Worm (Caenorhabditis elegans) whole organism, young adult: Measurements from ENCODE around the gene R11D1.4.
A peak's percentile ranks its signal among the peaks of the same experiment; 100 is the strongest.

Experiments
- B0035.1 ChIP-seq: sonication (generic microtip); optimal IDR thresholded peaks from 2 replicates; lab custom pipeline; 2016; ENCODE audit warnings: missing genetic modification characterization, mild to moderate bottlenecking, missing compliant biosample characterization, missing genotype, missing genetic modification reagents
- B0261.1 ChIP-seq: sonication (generic microtip); optimal IDR thresholded peaks from 2 replicates; lab custom pipeline; 2016; ENCODE audit warnings: mild to moderate bottlenecking, missing genetic modification characterization, moderate library complexity, missing compliant biosample characterization
- C17E4.6 ChIP-seq: fragments of 200-800 bp; sonication (Bioruptor generic); IDR thresholded peaks from 2 replicates; pipeline ENCODE4 v1.3.6; 2022; ENCODE audit warnings: missing genetic modification reagents, missing genetic modification characterization, missing compliant biosample characterization
- ama-1 ChIP-seq, 3 experiments: fragments of 150-350 bp in 1 of 3; sonication (generic microtip) in 2 of 3; optimal IDR thresholded peaks; 2 replicates each; lab custom pipeline; 2014 to 2018; ENCODE audit warnings: missing biosample characterization in 2 of 3, missing genetic modification characterization in 2 of 3, missing genetic modification reagents in 2 of 3
- ceh-100 ChIP-seq: fragments of 200-800 bp; sonication (Bioruptor generic); IDR thresholded peaks from 2 replicates; pipeline ENCODE4 v1.3.6; 2022; ENCODE audit warnings: missing genetic modification reagents, missing genetic modification characterization, missing compliant biosample characterization
- ceh-27 ChIP-seq: fragments of 200-800 bp; sonication (Bioruptor generic); optimal IDR thresholded peaks from 2 replicates; lab custom pipeline; 2018; ENCODE audit warnings: mild to moderate bottlenecking, missing genetic modification characterization, moderate library complexity, missing compliant biosample characterization
- efl-1 ChIP-seq: fragments of 150-350 bp; optimal IDR thresholded peaks from 2 replicates; lab custom pipeline; 2014; ENCODE audit warnings: missing biosample characterization, missing genetic modification reagents, missing genetic modification characterization
- hrde-1 ChIP-seq: sonication (generic microtip); optimal IDR thresholded peaks from 2 replicates; lab custom pipeline; 2016; ENCODE audit warnings: missing genetic modification characterization, mild to moderate bottlenecking, missing compliant biosample characterization, moderate library complexity, missing genotype, missing genetic modification reagents, borderline replicate concordance
- hsf-1 ChIP-seq: fragments of 200-800 bp; sonication (Bioruptor generic); IDR thresholded peaks from 2 replicates; pipeline ENCODE4 v1.3.6; 2022; ENCODE audit warnings: missing genetic modification reagents, missing genetic modification characterization, missing compliant biosample characterization
- lin-26 ChIP-seq: fragments of 200-800 bp; sonication (Bioruptor generic); IDR thresholded peaks from 2 replicates; pipeline ENCODE4 v1.3.6; 2022; ENCODE audit warnings: missing genetic modification reagents, missing genetic modification characterization, missing compliant biosample characterization
- lir-1 ChIP-seq: fragments of 200-800 bp; sonication (Bioruptor generic); conservative IDR thresholded peaks from 2 replicates; pipeline ENCODE4 v1.3.6; 2022; ENCODE audit warnings: missing genetic modification reagents, missing genetic modification characterization, missing compliant biosample characterization
- nfyb-1 ChIP-seq: fragments of 200-800 bp; sonication (Bioruptor generic); IDR thresholded peaks from 2 replicates; pipeline ENCODE4 v1.3.6; 2022; ENCODE audit warnings: missing genetic modification reagents, missing genetic modification characterization, missing compliant biosample characterization
- sdz-38 ChIP-seq: sonication (generic microtip); optimal IDR thresholded peaks from 2 replicates; lab custom pipeline; 2016; ENCODE audit warnings: missing genotype, missing genetic modification characterization, missing compliant biosample characterization
- snpc-1.3 ChIP-seq: sonication (generic microtip); optimal IDR thresholded peaks from 2 replicates; lab custom pipeline; 2017; ENCODE audit warnings: missing genetic modification characterization, mild to moderate bottlenecking, missing compliant biosample characterization, antibody characterized with exemption, moderate library complexity, missing genotype, missing genetic modification reagents; ENCODE audit not compliant: insufficient read depth
- snpc-3.4 ChIP-seq: sonication (generic microtip); optimal IDR thresholded peaks from 2 replicates; lab custom pipeline; 2017; ENCODE audit warnings: missing genetic modification characterization, mild to moderate bottlenecking, missing compliant biosample characterization, antibody characterized with exemption, moderate library complexity, missing genotype, missing genetic modification reagents
- ztf-25 ChIP-seq: fragments of 200-800 bp; sonication (Bioruptor generic); IDR thresholded peaks from 2 replicates; pipeline ENCODE4 v1.3.6; 2022; ENCODE audit warnings: missing genetic modification reagents, missing genetic modification characterization, missing compliant biosample characterization
- ztf-3 ChIP-seq: fragments of 200-800 bp; sonication (Bioruptor generic); optimal IDR thresholded peaks from 2 replicates; lab custom pipeline; 2018; ENCODE audit warnings: mild to moderate bottlenecking, missing genetic modification characterization, missing compliant biosample characterization

R11D1.4 gene

DNA sequence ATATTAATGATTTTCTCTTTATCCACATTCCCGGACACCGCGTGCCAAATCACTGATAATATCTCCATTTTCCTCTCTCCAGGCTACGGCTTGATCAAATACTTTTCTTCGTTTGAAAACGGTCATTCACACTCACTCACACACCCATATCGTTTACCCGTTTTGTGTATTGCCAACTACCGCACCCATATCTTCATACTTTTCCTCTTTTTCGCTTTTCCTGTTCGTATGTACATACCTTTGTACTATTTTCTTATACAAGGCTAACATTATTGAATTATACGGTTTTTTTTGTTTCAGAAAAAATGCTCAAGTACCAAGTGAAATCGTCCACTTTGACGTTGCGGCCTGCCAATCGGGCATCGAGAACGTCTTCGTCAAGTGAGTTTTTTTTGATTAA lies 46.1 kb downstream of the R11D1.4 start, which contains the start of gene W05B10.4:
Gene W05B10.4, plus strand, starts transcription at position 301 of the 400 bp plus-strand sequence.
- peak; percentile 10 for TF ChIP-seq ceh-27 (GFP tag; lab: Kevin White, UChicago)
- TF ChIP-seq snpc-3.4 (tag; lab: Kevin White, UChicago) = no peak
- no peak for TF ChIP-seq sdz-38
- TF ChIP-seq hrde-1 (tag; lab: Kevin White, UChicago) = no peak
- TF ChIP-seq, all 124 proteins: peak for 1

DNA sequence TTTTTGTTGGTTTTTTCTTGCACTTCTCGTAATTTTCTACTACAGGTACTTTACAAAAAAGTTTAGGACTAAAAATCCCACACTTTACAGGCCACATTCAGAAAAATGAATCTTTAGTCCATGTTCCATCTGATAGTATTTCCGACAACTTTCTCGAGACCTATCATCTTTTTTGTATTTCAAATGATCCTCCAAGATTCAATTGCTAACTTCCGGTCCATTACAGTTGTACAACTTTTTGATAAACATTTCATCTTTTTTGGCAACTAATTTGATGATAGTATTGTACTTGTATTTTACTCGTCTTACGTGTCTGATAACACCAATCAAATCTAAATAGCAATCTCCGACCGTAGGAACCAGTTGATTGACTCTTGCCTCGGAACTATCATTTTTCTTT lies 46.6 kb downstream of the R11D1.4 start:
- TF ChIP-seq hsf-1 (GFP tag; lab: Robert Waterston, UW) (no peak), ztf-3 (no peak), nfyb-1 (GFP tag; lab: Robert Waterston, UW) (no peak), B0261.1 (tag; lab: Kevin White, UChicago) (no peak), ztf-25 (no peak), snpc-1.3 (tag; lab: Kevin White, UChicago) (no peak), efl-1 (no peak), lir-1 (GFP tag; lab: Robert Waterston, UW) (no peak), B0035.1 (tag; lab: Kevin White, UChicago) (no peak)
- TF ChIP-seq, all 124 proteins: peak for 0

DNA sequence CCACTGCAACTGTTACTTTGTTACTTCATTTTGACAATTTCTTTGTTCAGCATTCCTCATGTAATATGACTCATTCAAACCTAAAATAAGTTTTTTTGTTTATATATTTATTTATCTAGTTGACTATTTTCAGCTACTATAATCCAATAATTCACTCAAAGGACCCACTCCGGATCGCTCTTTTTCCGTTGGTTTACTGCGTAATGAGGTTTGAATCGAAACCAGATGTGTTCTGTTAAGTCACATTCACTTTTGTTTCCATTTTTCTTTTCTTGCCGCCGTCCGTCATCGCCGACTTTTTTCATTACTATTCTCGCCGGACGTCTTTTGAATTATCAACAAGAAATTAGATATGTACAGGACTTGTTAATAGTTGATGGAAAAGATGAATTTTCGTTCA lies 50.6 kb downstream of the R11D1.4 start:
- TF ChIP-seq lin-26 = no peak
- no peak for TF ChIP-seq ceh-100 (GFP tag; lab: Robert Waterston, UW)
- TF ChIP-seq C17E4.6 (GFP tag; lab: Robert Waterston, UW) = no peak
- no peak for TF ChIP-seq nfyb-1 (GFP tag; lab: Robert Waterston, UW)
- no peak for TF ChIP-seq ama-1 (optimal IDR thresholded peaks at IDR 0.05; lab: Kevin White, UChicago)
- TF ChIP-seq ama-1 (GFP tag; optimal IDR thresholded peaks at IDR 0.05; lab: Kevin White, UChicago) = no peak
- TF ChIP-seq snpc-1.3 (tag; lab: Kevin White, UChicago) = no peak
- TF ChIP-seq, all 124 proteins: peak for 0
